Worm (Caenorhabditis elegans) whole organism, late embryonic: Measurements from ENCODE around the gene lgg-3.

ENCODE experiments used
- F13H6.1 ChIP-seq: sonication (generic microtip); optimal IDR thresholded peaks from 2 replicates; lab custom pipeline; 2016; ENCODE audit warnings: missing genetic modification characterization, missing compliant biosample characterization
- K09A11.1 ChIP-seq: sonication (generic microtip); optimal IDR thresholded peaks from 2 replicates; lab custom pipeline; 2017; ENCODE audit warnings: antibody characterized with exemption, mild to moderate bottlenecking, missing genetic modification characterization, missing compliant biosample characterization; ENCODE audit not compliant: insufficient read depth
- Y22D7AL.16 ChIP-seq: sonication (generic microtip); optimal IDR thresholded peaks from 2 replicates; lab custom pipeline; 2016; ENCODE audit warnings: missing genetic modification characterization, missing compliant biosample characterization
- ceh-14 ChIP-seq: sonication (generic microtip); optimal IDR thresholded peaks from 2 replicates; lab custom pipeline; 2016; ENCODE audit warnings: missing genotype, missing genetic modification characterization, missing compliant biosample characterization
- ceh-18 ChIP-seq: sonication (generic microtip); optimal IDR thresholded peaks from 2 replicates; lab custom pipeline; 2016; ENCODE audit warnings: missing genetic modification characterization, missing compliant biosample characterization
- ceh-22 ChIP-seq: sonication (generic microtip); optimal IDR thresholded peaks from 2 replicates; lab custom pipeline; 2017; ENCODE audit warnings: missing biosample characterization, missing genetic modification characterization
- ceh-24 ChIP-seq: sonication (generic microtip); optimal IDR thresholded peaks from 2 replicates; lab custom pipeline; 2016; ENCODE audit warnings: mild to moderate bottlenecking, missing genetic modification characterization, missing compliant biosample characterization
- ceh-34 ChIP-seq: sonication (generic microtip); optimal IDR thresholded peaks from 2 replicates; lab custom pipeline; 2016; ENCODE audit warnings: mild to moderate bottlenecking, missing genetic modification characterization, missing compliant biosample characterization
- ceh-48 ChIP-seq: sonication (generic microtip); optimal IDR thresholded peaks from 2 replicates; lab custom pipeline; 2016; ENCODE audit warnings: missing genetic modification characterization, inconsistent platforms, missing compliant biosample characterization
- ceh-6 ChIP-seq: fragments of 200-800 bp; sonication (Bioruptor generic); optimal IDR thresholded peaks from 2 replicates; lab custom pipeline; 2018; ENCODE audit warnings: mild to moderate bottlenecking, missing genetic modification characterization, missing compliant biosample characterization
- dmd-4 ChIP-seq: sonication (generic microtip); optimal IDR thresholded peaks from 2 replicates; lab custom pipeline; 2016; ENCODE audit warnings: borderline replicate concordance, missing genetic modification characterization, missing compliant biosample characterization
- dve-1 ChIP-seq: sonication (generic microtip); optimal IDR thresholded peaks from 2 replicates; lab custom pipeline; 2017; ENCODE audit warnings: antibody characterized with exemption, mild to moderate bottlenecking, missing genetic modification characterization, missing compliant biosample characterization
- elt-4 ChIP-seq: sonication (generic microtip); optimal IDR thresholded peaks from 2 replicates; lab custom pipeline; 2016; ENCODE audit warnings: missing genetic modification characterization, missing compliant biosample characterization
- ets-4 ChIP-seq: sonication (generic microtip); optimal IDR thresholded peaks from 2 replicates; lab custom pipeline; 2016; ENCODE audit warnings: missing genetic modification characterization, missing compliant biosample characterization
- eyg-1 ChIP-seq: sonication (generic microtip); optimal IDR thresholded peaks from 2 replicates; lab custom pipeline; 2016; ENCODE audit warnings: missing genotype, missing genetic modification characterization, missing compliant biosample characterization
- fax-1 ChIP-seq: sonication (generic microtip); optimal IDR thresholded peaks from 2 replicates; lab custom pipeline; 2016; ENCODE audit warnings: missing genotype, missing genetic modification characterization, missing compliant biosample characterization
- fkh-6 ChIP-seq: sonication (generic microtip); optimal IDR thresholded peaks from 2 replicates; lab custom pipeline; 2016; ENCODE audit warnings: missing genetic modification characterization, missing compliant biosample characterization
- gmeb-2 ChIP-seq: sonication (generic microtip); optimal IDR thresholded peaks from 2 replicates; lab custom pipeline; 2016; ENCODE audit warnings: missing genetic modification characterization, inconsistent platforms, missing compliant biosample characterization
- hlh-15 ChIP-seq: sonication (generic microtip); optimal IDR thresholded peaks from 2 replicates; lab custom pipeline; 2016; ENCODE audit warnings: missing genetic modification characterization, missing compliant biosample characterization
- hlh-30 ChIP-seq: sonication (generic microtip); optimal IDR thresholded peaks from 2 replicates; lab custom pipeline; 2017; ENCODE audit warnings: antibody characterized with exemption, missing genetic modification characterization, missing compliant biosample characterization; ENCODE audit not compliant: insufficient read depth
- hlh-6 ChIP-seq: sonication (generic microtip); optimal IDR thresholded peaks from 2 replicates; lab custom pipeline; 2016; ENCODE audit warnings: missing genotype, missing genetic modification characterization, missing compliant biosample characterization
- lim-6 ChIP-seq: sonication (generic microtip); optimal IDR thresholded peaks from 2 replicates; lab custom pipeline; 2016; ENCODE audit warnings: missing genetic modification characterization, missing compliant biosample characterization
- nfya-1 ChIP-seq: sonication (generic microtip); optimal IDR thresholded peaks from 2 replicates; lab custom pipeline; 2017; ENCODE audit warnings: missing genetic modification characterization, mild to moderate bottlenecking, missing compliant biosample characterization, antibody characterized with exemption, moderate library complexity
- nhr-232 ChIP-seq: sonication (generic microtip); optimal IDR thresholded peaks from 2 replicates; lab custom pipeline; 2016; ENCODE audit warnings: missing genetic modification characterization, missing compliant biosample characterization
- npax-4 ChIP-seq: sonication (generic microtip); optimal IDR thresholded peaks from 2 replicates; lab custom pipeline; 2016; ENCODE audit warnings: missing genetic modification characterization, missing compliant biosample characterization
- pag-3 ChIP-seq: sonication (generic microtip); optimal IDR thresholded peaks from 2 replicates; lab custom pipeline; 2016; ENCODE audit warnings: missing compliant biosample characterization, missing genetic modification characterization, borderline replicate concordance
- pha-2 ChIP-seq: sonication (generic microtip); optimal IDR thresholded peaks from 2 replicates; lab custom pipeline; 2017; ENCODE audit warnings: mild to moderate bottlenecking, missing genetic modification characterization, missing compliant biosample characterization
- pqm-1 ChIP-seq: sonication (generic microtip); optimal IDR thresholded peaks from 2 replicates; lab custom pipeline; 2016; ENCODE audit warnings: missing genetic modification characterization, missing compliant biosample characterization
- rnt-1 ChIP-seq: sonication (generic microtip); optimal IDR thresholded peaks from 2 replicates; lab custom pipeline; 2016; ENCODE audit warnings: missing genetic modification characterization, missing compliant biosample characterization
- sox-2 ChIP-seq: fragments of 200-800 bp; sonication (Bioruptor generic); IDR thresholded peaks from 2 replicates; pipeline ENCODE4 v1.3.6; 2022; ENCODE audit warnings: missing genetic modification reagents, missing genetic modification characterization, missing compliant biosample characterization
- sox-4 ChIP-seq: sonication (generic microtip); optimal IDR thresholded peaks from 2 replicates; lab custom pipeline; 2017; ENCODE audit warnings: mild to moderate bottlenecking, missing genetic modification characterization, inconsistent platforms, missing compliant biosample characterization
- tbx-2 ChIP-seq: sonication (generic microtip); optimal IDR thresholded peaks from 2 replicates; lab custom pipeline; 2016; ENCODE audit warnings: missing genetic modification characterization, missing compliant biosample characterization
- ttx-3 ChIP-seq: sonication (generic microtip); optimal IDR thresholded peaks from 2 replicates; lab custom pipeline; 2016; ENCODE audit warnings: missing genetic modification reagents, missing genetic modification characterization, missing compliant biosample characterization
- unc-3 ChIP-seq, 2 experiments: fragments of 200-800 bp in 1 of 2; sonication (Bioruptor generic) in 1 of 2; sonication (generic microtip) in 1 of 2; conservative IDR thresholded peaks in 1 of 2; optimal IDR thresholded peaks in 1 of 2; 2 replicates each; pipeline versions ENCODE4 v1.3.6 to Lab custom; 2016 to 2022; ENCODE audit warnings: missing compliant biosample characterization in 2 of 2, missing genetic modification characterization in 2 of 2, missing genetic modification reagents in 1 of 2
- unc-42 ChIP-seq: sonication (generic microtip); optimal IDR thresholded peaks from 2 replicates; lab custom pipeline; 2016; ENCODE audit warnings: missing genotype, missing genetic modification characterization, missing compliant biosample characterization

The lgg-3 gene

ce11 chrIII:5697963-5698730, at the start of gene lgg-3, which contains the start of gene rgs-5:
lgg-3 (minus strand) TSS chrIII:5698013.
rgs-5 (plus strand) TSS chrIII:5698555.
- TF ChIP-seq ets-4: peak; percentile 2
- no peak for TF ChIP-seq pqm-1
- peak; percentile 21 for TF ChIP-seq nfya-1 (tag; lab: Kevin White, UChicago)
- TF ChIP-seq unc-42 (tag; lab: Kevin White, UChicago): peak; percentile 18
- TF ChIP-seq, all 69 proteins: peak for 3

ce11 chrIII:5747185-5747584, 49.4 kb upstream of the lgg-3 start, which contains the start of gene B0244.4:
B0244.4 (plus strand) TSS chrIII:5747485.
- TF ChIP-seq tbx-2 (no peak), elt-4 (tag; lab: Kevin White, UChicago) (no peak), pha-2 (tag; lab: Kevin White, UChicago) (no peak), nhr-232 (no peak), pag-3 (tag; lab: Kevin White, UChicago) (no peak), eyg-1 (tag; lab: Kevin White, UChicago) (no peak), nfya-1 (tag; lab: Kevin White, UChicago) (no peak), hlh-30 (tag; lab: Kevin White, UChicago) (no peak), ttx-3 (tag; lab: Kevin White, UChicago) (no peak), ceh-24 (no peak), ceh-34 (tag; lab: Kevin White, UChicago) (no peak), lim-6 (tag; lab: Kevin White, UChicago) (no peak), gmeb-2 (tag; lab: Kevin White, UChicago) (no peak), hlh-15 (tag; lab: Kevin White, UChicago) (no peak), dve-1 (no peak)

DNA sequence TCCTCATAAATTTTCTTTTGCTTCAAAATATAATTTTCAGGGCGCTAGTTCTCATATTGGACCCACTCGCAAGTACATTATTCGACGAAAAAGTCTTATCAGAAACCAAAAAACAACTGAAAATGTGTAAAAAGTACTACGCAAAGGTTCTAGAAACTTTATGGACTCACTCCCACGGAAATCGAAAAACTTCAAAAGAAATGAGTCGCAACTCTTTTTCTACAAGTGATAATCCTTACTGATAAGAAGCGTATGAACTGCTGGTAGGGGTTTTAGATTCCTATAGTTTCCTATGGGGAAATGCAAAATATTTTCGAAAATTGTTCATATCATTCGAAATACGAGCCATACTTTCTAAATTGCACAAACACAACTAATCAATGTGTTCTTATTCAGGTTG, 46.8 kb upstream of the lgg-3 start, which contains the start of gene B0244.5:
TSS of gene B0244.5 (plus strand) at position 301 of the 400 bp plus-strand sequence.
- no peak for TF ChIP-seq ceh-18
- TF ChIP-seq npax-4 (tag; lab: Kevin White, UChicago): no peak
- TF ChIP-seq gmeb-2 (tag; lab: Kevin White, UChicago): no peak
- no peak for TF ChIP-seq ceh-24
- no peak for TF ChIP-seq sox-4 (tag; lab: Kevin White, UChicago)
- no peak for TF ChIP-seq unc-3 (GFP tag; conservative IDR thresholded peaks at IDR 0.05; lab: Robert Waterston, UW)
- no peak for TF ChIP-seq unc-3 (tag; optimal IDR thresholded peaks at IDR 0.05; lab: Kevin White, UChicago)

ce11 chrIII:5743084-5743483, 45.3 kb upstream of the lgg-3 start, which contains the start of gene B0244.15:
B0244.15 (plus strand) TSS chrIII:5743384.
- TF ChIP-seq hlh-6 (no peak), gmeb-2 (tag; lab: Kevin White, UChicago) (no peak), F13H6.1 (tag; lab: Kevin White, UChicago) (no peak), ceh-22 (tag; lab: Kevin White, UChicago) (no peak), dmd-4 (tag; lab: Kevin White, UChicago) (no peak), K09A11.1 (tag; lab: Kevin White, UChicago) (no peak), Y22D7AL.16 (no peak), ceh-6 (GFP tag; lab: Kevin White, UChicago) (no peak), fax-1 (no peak), ceh-14 (tag; lab: Kevin White, UChicago) (no peak), unc-42 (tag; lab: Kevin White, UChicago) (no peak), elt-4 (tag; lab: Kevin White, UChicago) (no peak), fkh-6 (tag; lab: Kevin White, UChicago) (no peak), ceh-48 (tag; lab: Kevin White, UChicago) (no peak), sox-2 (GFP tag; lab: Robert Waterston, UW) (no peak), rnt-1 (no peak)
